Worm (Caenorhabditis elegans) whole organism, mixed stage, embryonic: ENCODE results near the gene stip-1.

Experiments
- M03D4.4 ChIP-seq: sonication (generic microtip); optimal IDR thresholded peaks from 2 replicates; lab custom pipeline; 2017; ENCODE audit warnings: mild to moderate bottlenecking, missing genetic modification characterization, missing compliant biosample characterization
- bed-3 ChIP-seq: fragments of 200-800 bp; sonication (Bioruptor generic); optimal IDR thresholded peaks from 3 replicates; lab custom pipeline; 2018; ENCODE audit warnings: mild to moderate bottlenecking, missing genetic modification characterization, moderate library complexity, missing compliant biosample characterization
- ceh-39 ChIP-seq: fragments of 150-350 bp; optimal IDR thresholded peaks from 2 replicates; lab custom pipeline; 2014; ENCODE audit warnings: missing biosample characterization, missing genetic modification characterization
- ceh-43 ChIP-seq: fragments of 200-800 bp; sonication (Bioruptor generic); optimal IDR thresholded peaks from 2 replicates; lab custom pipeline; 2018; ENCODE audit warnings: mild to moderate bottlenecking, missing genetic modification characterization, moderate library complexity, missing compliant biosample characterization
- ceh-83 ChIP-seq: fragments of 200-800 bp; sonication (Bioruptor generic); optimal IDR thresholded peaks from 2 replicates; lab custom pipeline; 2018; ENCODE audit warnings: mild to moderate bottlenecking, missing genetic modification characterization, missing compliant biosample characterization
- ces-1 ChIP-seq: fragments of 150-350 bp; optimal IDR thresholded peaks from 2 replicates; lab custom pipeline; 2014; ENCODE audit warnings: missing biosample characterization, missing genetic modification reagents, missing genetic modification characterization
- cnd-1 ChIP-seq: fragments of 200-800 bp; sonication (Bioruptor generic); optimal IDR thresholded peaks from 2 replicates; lab custom pipeline; 2018; ENCODE audit warnings: mild to moderate bottlenecking, missing genetic modification characterization, missing compliant biosample characterization
- drap-1 ChIP-seq: fragments of 200-800 bp; sonication (Bioruptor generic); optimal IDR thresholded peaks from 3 replicates; lab custom pipeline; 2018; ENCODE audit warnings: mild to moderate bottlenecking, missing genetic modification characterization, missing compliant biosample characterization
- elt-1 ChIP-seq: sonication (generic microtip); optimal IDR thresholded peaks from 2 replicates; lab custom pipeline; 2017; ENCODE audit warnings: missing genetic modification characterization, mild to moderate bottlenecking, missing compliant biosample characterization, antibody characterized with exemption, moderate library complexity, borderline replicate concordance; ENCODE audit not compliant: insufficient read depth
- elt-3 ChIP-seq: fragments of 150-350 bp; optimal IDR thresholded peaks from 2 replicates; lab custom pipeline; 2014; ENCODE audit warnings: missing biosample characterization, missing genetic modification characterization
- flh-1 ChIP-seq: fragments of 200-800 bp; sonication (Bioruptor generic); optimal IDR thresholded peaks from 2 replicates; lab custom pipeline; 2018; ENCODE audit warnings: mild to moderate bottlenecking, missing genetic modification characterization, moderate library complexity, missing compliant biosample characterization
- ham-2 ChIP-seq: fragments of 200-800 bp; sonication (Bioruptor generic); optimal IDR thresholded peaks from 2 replicates; lab custom pipeline; 2018; ENCODE audit warnings: mild to moderate bottlenecking, missing genetic modification characterization, missing compliant biosample characterization
- hlh-1 ChIP-seq: fragments of 150-350 bp; optimal IDR thresholded peaks from 2 replicates; lab custom pipeline; 2014; ENCODE audit warnings: missing biosample characterization, missing genetic modification reagents, missing genetic modification characterization
- lin-13 ChIP-seq: fragments of 150-350 bp; optimal IDR thresholded peaks from 2 replicates; lab custom pipeline; 2014; ENCODE audit warnings: missing biosample characterization, missing genetic modification characterization
- lin-32 ChIP-seq: fragments of 200-800 bp; sonication (Bioruptor generic); optimal IDR thresholded peaks from 2 replicates; lab custom pipeline; 2018; ENCODE audit warnings: mild to moderate bottlenecking, missing genetic modification characterization, missing compliant biosample characterization
- lsy-2 ChIP-seq: fragments of 150-350 bp; optimal IDR thresholded peaks from 2 replicates; lab custom pipeline; 2014; ENCODE audit warnings: missing biosample characterization, missing genetic modification characterization
- mab-5 ChIP-seq: fragments of 150-350 bp; optimal IDR thresholded peaks from 2 replicates; lab custom pipeline; 2014; ENCODE audit warnings: missing biosample characterization, missing genetic modification characterization
- mep-1 ChIP-seq: fragments of 150-350 bp; optimal IDR thresholded peaks from 2 replicates; lab custom pipeline; 2017; ENCODE audit warnings: missing biosample characterization, missing genetic modification reagents, missing genetic modification characterization, inconsistent platforms
- mls-2 ChIP-seq: sonication (generic microtip); optimal IDR thresholded peaks from 2 replicates; lab custom pipeline; 2016; ENCODE audit warnings: mild to moderate bottlenecking, missing genetic modification characterization, moderate library complexity, missing compliant biosample characterization
- nhr-12 ChIP-seq: fragments of 150-350 bp; optimal IDR thresholded peaks from 2 replicates; lab custom pipeline; 2014; ENCODE audit warnings: missing biosample characterization, missing genetic modification characterization
- nhr-2 ChIP-seq: fragments of 150-350 bp; optimal IDR thresholded peaks from 2 replicates; lab custom pipeline; 2014; ENCODE audit warnings: missing biosample characterization, missing genetic modification characterization
- nhr-237 ChIP-seq: fragments of 150-350 bp; optimal IDR thresholded peaks from 2 replicates; lab custom pipeline; 2014; ENCODE audit warnings: missing biosample characterization, missing genetic modification characterization
- nhr-28 ChIP-seq: fragments of 150-350 bp; optimal IDR thresholded peaks from 2 replicates; lab custom pipeline; 2014; ENCODE audit warnings: missing biosample characterization, missing genetic modification characterization
- nhr-76 ChIP-seq: sonication (generic microtip); optimal IDR thresholded peaks from 2 replicates; lab custom pipeline; 2017; ENCODE audit warnings: missing biosample characterization, missing genetic modification characterization
- pha-4 ChIP-seq: fragments of 150-350 bp; optimal IDR thresholded peaks from 2 replicates; lab custom pipeline; 2018; ENCODE audit warnings: missing biosample characterization, missing genetic modification reagents, missing genetic modification characterization
- snpc-4 ChIP-seq: fragments of 150-350 bp; optimal IDR thresholded peaks from 2 replicates; lab custom pipeline; 2014; ENCODE audit warnings: missing biosample characterization, missing genetic modification characterization
- sptf-1 ChIP-seq: sonication (generic microtip); optimal IDR thresholded peaks from 2 replicates; lab custom pipeline; 2017; ENCODE audit warnings: mild to moderate bottlenecking, missing genetic modification characterization, moderate library complexity, missing compliant biosample characterization
- tbx-8 ChIP-seq: fragments of 200-800 bp; sonication (Bioruptor generic); optimal IDR thresholded peaks from 2 replicates; lab custom pipeline; 2018; ENCODE audit warnings: mild to moderate bottlenecking, missing genetic modification characterization, moderate library complexity, missing compliant biosample characterization
- unc-62 ChIP-seq: fragments of 150-350 bp; optimal IDR thresholded peaks from 2 replicates; lab custom pipeline; 2014; ENCODE audit warnings: missing biosample characterization, missing genetic modification reagents, missing genetic modification characterization
- zip-8 ChIP-seq: fragments of 150-350 bp; optimal IDR thresholded peaks from 2 replicates; lab custom pipeline; 2014; ENCODE audit warnings: missing biosample characterization, missing genetic modification characterization
- ztf-11 ChIP-seq: fragments of 150-350 bp; optimal IDR thresholded peaks from 2 replicates; lab custom pipeline; 2014; ENCODE audit warnings: missing biosample characterization, missing genetic modification characterization

stip-1 gene

ce11 chrII:10309337-10309736, 40.5 kb downstream of the stip-1 start, which contains the start of gene ZK970.8:
TSS of gene ZK970.8 (plus strand) at chrII:10309637.
- no peak for TF ChIP-seq mep-1
- TF ChIP-seq ceh-83, result no peak
- TF ChIP-seq M03D4.4 (tag; lab: Kevin White, UChicago), result no peak
- TF ChIP-seq ztf-11 (tag; lab: Kevin White, UChicago), result no peak
- TF ChIP-seq nhr-76 (tag; lab: Kevin White, UChicago), result no peak

- TF ChIP-seq nhr-76 (tag; lab: Kevin White, UChicago) (no peak), flh-1 (GFP tag; lab: Kevin White, UChicago) (no peak), snpc-4 (no peak), ham-2 (GFP tag; lab: Kevin White, UChicago) (no peak), ceh-43 (GFP tag; lab: Kevin White, UChicago) (no peak), ces-1 (GFP tag; lab: Kevin White, UChicago) (no peak), ceh-39 (tag; lab: Kevin White, UChicago) (no peak), tbx-8 (no peak), pha-4 (no peak), mab-5 (tag; lab: Kevin White, UChicago) (no peak), unc-62 (GFP tag; lab: Kevin White, UChicago) (no peak), mls-2 (no peak), nhr-12 (tag; lab: Kevin White, UChicago) (no peak), bed-3 (no peak), hlh-1 (tag; lab: Kevin White, UChicago) (no peak), sptf-1 (tag; lab: Kevin White, UChicago) (no peak)
Measured at ce11 chrII:10308726-10309125, 41.1 kb downstream of the stip-1 start, which contains the start of gene gcy-4. TSS of gene gcy-4 (minus strand) at chrII:10308826.

ce11 chrII:10303663-10304115, 46.1 kb downstream of the stip-1 start, which contains the start of gene vha-9:
TSS of gene vha-9 (minus strand) at chrII:10303713.
- TF ChIP-seq nhr-237 (tag; lab: Kevin White, UChicago) (no peak), zip-8 (no peak), nhr-12 (tag; lab: Kevin White, UChicago) (no peak), elt-1 (no peak), sptf-1 (tag; lab: Kevin White, UChicago) (peak; percentile 74), lsy-2 (tag; lab: Kevin White, UChicago) (peak; percentile 57), ceh-43 (GFP tag; lab: Kevin White, UChicago) (no peak), lin-13 (no peak), ces-1 (GFP tag; lab: Kevin White, UChicago) (peak; percentile 91), lin-32 (no peak), elt-3 (tag; lab: Kevin White, UChicago) (no peak), ceh-83 (no peak), nhr-2 (tag; lab: Kevin White, UChicago) (peak; percentile 3), mab-5 (tag; lab: Kevin White, UChicago) (no peak), drap-1 (no peak), nhr-28 (no peak), bed-3 (peak; percentile 11), tbx-8 (no peak), ham-2 (GFP tag; lab: Kevin White, UChicago) (no peak), mls-2 (no peak), hlh-1 (tag; lab: Kevin White, UChicago) (peak; percentile 28), M03D4.4 (tag; lab: Kevin White, UChicago) (peak; percentile 13), pha-4 (peak; percentile 7), cnd-1 (tag; lab: Kevin White, UChicago) (no peak), mep-1 (peak; percentile 56), unc-62 (GFP tag; lab: Kevin White, UChicago) (no peak), ceh-39 (tag; lab: Kevin White, UChicago) (no peak)

- TF ChIP-seq zip-8 (peak; percentile 17), nhr-76 (tag; lab: Kevin White, UChicago) (no peak), lsy-2 (tag; lab: Kevin White, UChicago) (no peak)
Measured at ce11 chrII:10302646-10303045, 47.2 kb downstream of the stip-1 start, which contains the start of gene clpp-1. TSS of gene clpp-1 (minus strand) at chrII:10302842.

- peak; percentile 41 for TF ChIP-seq sptf-1 (tag; lab: Kevin White, UChicago)
Measured at ce11 chrII:10302141-10302574, 47.7 kb downstream of the stip-1 start.
